Worm (Caenorhabditis elegans) whole organism, L2 larva: Measurements from ENCODE around the gene T13C2.7.
A peak's percentile ranks its signal among the peaks of the same experiment; 100 is the strongest.

ENCODE experiments used
- R02D3.7 ChIP-seq: fragments of 150-350 bp; optimal IDR thresholded peaks from 2 replicates; lab custom pipeline; 2014; ENCODE audit warnings: missing biosample characterization, missing genetic modification characterization
- Y55F3AM.14 ChIP-seq: fragments of 200-800 bp; sonication (Bioruptor generic); optimal IDR thresholded peaks from 2 replicates; lab custom pipeline; 2018; ENCODE audit warnings: mild to moderate bottlenecking, missing genetic modification characterization, missing compliant biosample characterization
- ZK546.5 ChIP-seq: sonication (generic microtip); optimal IDR thresholded peaks from 2 replicates; lab custom pipeline; 2017; ENCODE audit warnings: missing biosample characterization, missing genetic modification characterization
- alr-1 ChIP-seq: fragments of 150-350 bp; optimal IDR thresholded peaks from 2 replicates; lab custom pipeline; 2014; ENCODE audit warnings: missing biosample characterization, missing genetic modification characterization
- aly-2 ChIP-seq: fragments of 150-350 bp; optimal IDR thresholded peaks from 2 replicates; lab custom pipeline; 2014; ENCODE audit warnings: missing biosample characterization, missing genetic modification characterization
- blmp-1 ChIP-seq: sonication (generic microtip); optimal IDR thresholded peaks from 2 replicates; lab custom pipeline; 2017; ENCODE audit warnings: missing genetic modification characterization, mild to moderate bottlenecking, missing compliant biosample characterization, antibody characterized with exemption, moderate library complexity; ENCODE audit not compliant: insufficient read depth
- ceh-16 ChIP-seq: fragments of 150-350 bp; optimal IDR thresholded peaks from 2 replicates; lab custom pipeline; 2014; ENCODE audit warnings: missing biosample characterization, missing genetic modification characterization
- ceh-82 ChIP-seq: fragments of 150-350 bp; optimal IDR thresholded peaks from 2 replicates; lab custom pipeline; 2014; ENCODE audit warnings: missing biosample characterization, missing genetic modification characterization
- crh-2 ChIP-seq: sonication (generic microtip); optimal IDR thresholded peaks from 2 replicates; lab custom pipeline; 2017; ENCODE audit warnings: missing biosample characterization, missing genetic modification characterization
- dmd-4 ChIP-seq: sonication (generic microtip); optimal IDR thresholded peaks from 2 replicates; lab custom pipeline; 2017; ENCODE audit warnings: missing biosample characterization, missing genetic modification characterization
- egl-27 ChIP-seq: sonication (generic microtip); optimal IDR thresholded peaks from 3 replicates; lab custom pipeline; 2017; ENCODE audit warnings: missing biosample characterization, missing genetic modification reagents, missing genetic modification characterization
- fos-1 ChIP-seq: fragments of 150-350 bp; optimal IDR thresholded peaks from 2 replicates; lab custom pipeline; 2014; ENCODE audit warnings: missing biosample characterization, missing genetic modification characterization
- gmeb-1 ChIP-seq: fragments of 150-350 bp; optimal IDR thresholded peaks from 2 replicates; lab custom pipeline; 2014; ENCODE audit warnings: missing biosample characterization, missing genetic modification characterization
- lin-11 ChIP-seq: fragments of 150-350 bp; sonication (generic microtip); optimal IDR thresholded peaks from 2 replicates; lab custom pipeline; 2014; ENCODE audit warnings: missing biosample characterization, missing genetic modification characterization, inconsistent platforms, mixed read lengths
- lin-13 ChIP-seq: fragments of 150-350 bp; optimal IDR thresholded peaks from 2 replicates; lab custom pipeline; 2014; ENCODE audit warnings: missing biosample characterization, missing genetic modification reagents, missing genetic modification characterization
- lin-39 ChIP-seq: fragments of 150-350 bp; optimal IDR thresholded peaks from 2 replicates; lab custom pipeline; 2014; ENCODE audit warnings: missing biosample characterization, missing genetic modification reagents, missing genetic modification characterization
- lsy-2 ChIP-seq, 2 experiments: fragments of 150-350 bp in 1 of 2; sonication (generic microtip) in 1 of 2; optimal IDR thresholded peaks; 2 replicates each; lab custom pipeline; 2014 to 2017; ENCODE audit warnings: missing biosample characterization in 2 of 2, missing genetic modification characterization in 2 of 2
- mab-5 ChIP-seq: fragments of 150-350 bp; optimal IDR thresholded peaks from 2 replicates; lab custom pipeline; 2014; ENCODE audit warnings: missing biosample characterization, missing genetic modification characterization
- mbf-1 ChIP-seq: sonication (generic microtip); optimal IDR thresholded peaks from 2 replicates; lab custom pipeline; 2017; ENCODE audit warnings: missing biosample characterization, missing genetic modification characterization
- nhr-10 ChIP-seq: sonication (generic microtip); optimal IDR thresholded peaks from 2 replicates; lab custom pipeline; 2017; ENCODE audit warnings: missing biosample characterization, missing genetic modification characterization
- nhr-12 ChIP-seq: fragments of 150-350 bp; optimal IDR thresholded peaks from 2 replicates; lab custom pipeline; 2014; ENCODE audit warnings: missing biosample characterization, missing genetic modification characterization
- nhr-129 ChIP-seq: fragments of 150-350 bp; optimal IDR thresholded peaks from 2 replicates; lab custom pipeline; 2014; ENCODE audit warnings: missing biosample characterization, missing genetic modification characterization
- nhr-21 ChIP-seq: fragments of 150-350 bp; optimal IDR thresholded peaks from 2 replicates; lab custom pipeline; 2014; ENCODE audit warnings: missing biosample characterization, missing genetic modification characterization
- nhr-23 ChIP-seq: fragments of 150-350 bp; optimal IDR thresholded peaks from 2 replicates; lab custom pipeline; 2014; ENCODE audit warnings: missing biosample characterization, missing genetic modification reagents, missing genetic modification characterization
- nhr-237 ChIP-seq: fragments of 150-350 bp; optimal IDR thresholded peaks from 2 replicates; lab custom pipeline; 2014; ENCODE audit warnings: missing biosample characterization, missing genetic modification characterization
- nhr-6 ChIP-seq: fragments of 150-350 bp; optimal IDR thresholded peaks from 2 replicates; lab custom pipeline; 2014; ENCODE audit warnings: missing biosample characterization, missing genetic modification characterization
- nhr-77 ChIP-seq: fragments of 150-350 bp; optimal IDR thresholded peaks from 2 replicates; lab custom pipeline; 2014; ENCODE audit warnings: missing biosample characterization, missing genetic modification characterization
- sem-4 ChIP-seq: fragments of 150-350 bp; optimal IDR thresholded peaks from 2 replicates; lab custom pipeline; 2014; ENCODE audit warnings: missing biosample characterization, missing genetic modification reagents, missing genetic modification characterization
- skn-1 ChIP-seq: sonication (generic microtip); optimal IDR thresholded peaks from 2 replicates; lab custom pipeline; 2017; ENCODE audit warnings: missing biosample characterization, missing genetic modification characterization
- sma-3 ChIP-seq: sonication (generic microtip); optimal IDR thresholded peaks from 2 replicates; lab custom pipeline; 2016; ENCODE audit warnings: missing genetic modification reagents, missing genetic modification characterization, missing compliant biosample characterization
- sma-9 ChIP-seq, 2 experiments: fragments of 150-350 bp in 1 of 2; sonication (generic microtip) in 1 of 2; optimal IDR thresholded peaks; 2 replicates each; lab custom pipeline; 2014 to 2016; ENCODE audit warnings: missing genetic modification characterization in 2 of 2, mild to moderate bottlenecking in 1 of 2, missing biosample characterization in 1 of 2, missing compliant biosample characterization in 1 of 2, missing genetic modification reagents in 1 of 2, moderate library complexity in 1 of 2
- unc-55 ChIP-seq: fragments of 150-350 bp; sonication (generic microtip); optimal IDR thresholded peaks from 3 replicates; lab custom pipeline; 2014; ENCODE audit warnings: missing biosample characterization, missing genetic modification reagents, missing genetic modification characterization
- unc-62 ChIP-seq: fragments of 150-350 bp; optimal IDR thresholded peaks from 2 replicates; lab custom pipeline; 2014; ENCODE audit warnings: missing biosample characterization, missing genetic modification reagents, missing genetic modification characterization
- ztf-1 ChIP-seq: fragments of 200-800 bp; sonication (Bioruptor generic); conservative IDR thresholded peaks from 2 replicates; pipeline ENCODE4 v1.3.6; 2022; ENCODE audit warnings: missing genetic modification characterization, missing compliant biosample characterization
- ztf-11 ChIP-seq: sonication (generic microtip); optimal IDR thresholded peaks from 2 replicates; lab custom pipeline; 2017; ENCODE audit warnings: missing biosample characterization, missing genetic modification characterization
- ztf-4 ChIP-seq: fragments of 150-350 bp; optimal IDR thresholded peaks from 2 replicates; lab custom pipeline; 2014; ENCODE audit warnings: missing biosample characterization, missing genetic modification characterization

Gene T13C2.7

ce11 chrII:6812514-6812913, 33.3 kb downstream of the T13C2.7 start (continued):
- TF ChIP-seq fos-1 (tag; lab: Kevin White, UChicago): no peak
- no peak for TF ChIP-seq alr-1 (tag; lab: Kevin White, UChicago)
- no peak for TF ChIP-seq ztf-1 (GFP tag; lab: Robert Waterston, UW)
- no peak for TF ChIP-seq ceh-82 (tag; lab: Kevin White, UChicago)
- peak; percentile 1 for TF ChIP-seq Y55F3AM.14 (GFP tag; lab: Kevin White, UChicago)
- TF ChIP-seq ztf-11 (tag; lab: Kevin White, UChicago): no peak
- no peak for TF ChIP-seq egl-27
- no peak for TF ChIP-seq unc-55 (GFP tag; lab: Kevin White, UChicago)
- TF ChIP-seq nhr-129 (tag; lab: Kevin White, UChicago): no peak
- no peak for TF ChIP-seq lin-11 (tag; lab: Kevin White, UChicago)
- TF ChIP-seq nhr-6 (tag; lab: Kevin White, UChicago): no peak
- no peak for TF ChIP-seq aly-2 (tag; lab: Kevin White, UChicago)
- TF ChIP-seq nhr-12 (tag; lab: Kevin White, UChicago): no peak
- TF ChIP-seq lin-39 (tag; lab: Kevin White, UChicago): peak; percentile 57
- no peak for TF ChIP-seq nhr-77
- no peak for TF ChIP-seq nhr-23 (tag; lab: Kevin White, UChicago)

ce11 chrII:6816324-6816723, 37.1 kb downstream of the T13C2.7 start:
- TF ChIP-seq ztf-4 (tag; lab: Kevin White, UChicago) (no peak), nhr-10 (tag; lab: Kevin White, UChicago) (no peak), unc-62 (GFP tag; lab: Kevin White, UChicago) (no peak), nhr-77 (no peak), fos-1 (tag; lab: Kevin White, UChicago) (no peak), Y55F3AM.14 (GFP tag; lab: Kevin White, UChicago) (no peak), ZK546.5 (tag; lab: Kevin White, UChicago) (no peak), sma-3 (GFP tag; lab: Kevin White, UChicago) (no peak), skn-1 (no peak), sem-4 (no peak), nhr-6 (tag; lab: Kevin White, UChicago) (no peak), R02D3.7 (tag; lab: Kevin White, UChicago) (no peak), gmeb-1 (no peak), ztf-11 (tag; lab: Kevin White, UChicago) (no peak), ztf-1 (GFP tag; lab: Robert Waterston, UW) (no peak), nhr-237 (tag; lab: Kevin White, UChicago) (no peak)

ce11 chrII:6820278-6820971, 41.2 kb downstream of the T13C2.7 start:
- TF ChIP-seq nhr-21 (tag; lab: Kevin White, UChicago) (no peak), nhr-6 (tag; lab: Kevin White, UChicago) (no peak), lsy-2 (tag; optimal IDR thresholded peaks at IDR 0.05; lab: Kevin White, UChicago) (peak in 1 of 2 experiments; percentile 20), lin-11 (tag; lab: Kevin White, UChicago) (no peak), lin-13 (GFP tag; lab: Kevin White, UChicago) (no peak), dmd-4 (tag; lab: Kevin White, UChicago) (no peak), mab-5 (tag; lab: Kevin White, UChicago) (peak; percentile 19), lin-39 (tag; lab: Kevin White, UChicago) (no peak), skn-1 (no peak), ceh-82 (tag; lab: Kevin White, UChicago) (no peak), ceh-16 (tag; lab: Kevin White, UChicago) (no peak), egl-27 (no peak), sma-9 (GFP tag; optimal IDR thresholded peaks at IDR 0.05; lab: Kevin White, UChicago) (peak; percentile 2), sma-9 (tag; optimal IDR thresholded peaks at IDR 0.05; lab: Kevin White, UChicago) (no peak), ZK546.5 (tag; lab: Kevin White, UChicago) (no peak), ztf-11 (tag; lab: Kevin White, UChicago) (no peak), alr-1 (tag; lab: Kevin White, UChicago) (no peak), blmp-1 (tag; lab: Kevin White, UChicago) (no peak), crh-2 (tag; lab: Kevin White, UChicago) (no peak), R02D3.7 (tag; lab: Kevin White, UChicago) (no peak), mbf-1 (tag; lab: Kevin White, UChicago) (no peak)
